Fruit fly (Drosophila melanogaster): ENCODE measurements around the gene TfAP-2.

TfAP-2 gene

dm6 chr3L:21586528-21586927 lies at the start of gene TfAP-2:
Gene TfAP-2, plus strand, starts transcription at chr3L:21586828.
- no peak for TF ChIP-seq CG17801 (GFP tag; optimal IDR thresholded peaks at IDR 0.05; ENCODE audit: partially characterized antibody)

- TF ChIP-seq CG17801 (GFP tag; optimal IDR thresholded peaks at IDR 0.05; ENCODE audit: partially characterized antibody) = no peak
Measured at dm6 chr3L:21536857-21537256, 49.8 kb upstream of the TfAP-2 start, which contains the start of gene Rpn10. Gene Rpn10, plus strand, starts transcription at chr3L:21537000.

dm6 chr3L:21538893-21539244 lies 47.8 kb upstream of the TfAP-2 start:
- no peak for TF ChIP-seq CG17801 (GFP tag; optimal IDR thresholded peaks at IDR 0.05; ENCODE audit: partially characterized antibody)

- TF ChIP-seq CG17801 (GFP tag; optimal IDR thresholded peaks at IDR 0.05; ENCODE audit: partially characterized antibody) = peak; percentile 33
Measured at dm6 chr3L:21539245-21540196, 47.1 kb upstream of the TfAP-2 start, which contains the start of the genes COX8 and VhaM9.7-b. Gene COX8, minus strand, starts transcription at chr3L:21539447. Gene VhaM9.7-b, plus strand, starts transcription at chr3L:21539862.

- no peak for TF ChIP-seq CG17801 (GFP tag; optimal IDR thresholded peaks at IDR 0.05; ENCODE audit: partially characterized antibody)
Measured at dm6 chr3L:21542059-21542458, 44.6 kb upstream of the TfAP-2 start, which contains the start of gene CG33290. Gene CG33290, plus strand, starts transcription at chr3L:21542359.

- TF ChIP-seq CG17801 (GFP tag; optimal IDR thresholded peaks at IDR 0.05; ENCODE audit: partially characterized antibody) = no peak
Measured at dm6 chr3L:21554752-21555151, 31.9 kb upstream of the TfAP-2 start, which contains the start of gene Wnk. Gene Wnk, minus strand, starts transcription at chr3L:21554928.

dm6 chr3L:21558176-21558871 lies 28.3 kb upstream of the TfAP-2 start, which contains the start of gene CG7173:
Gene CG7173, minus strand, starts transcription at chr3L:21558226.
- no peak for TF ChIP-seq CG17801 (GFP tag; optimal IDR thresholded peaks at IDR 0.05; ENCODE audit: partially characterized antibody)

- no peak for TF ChIP-seq CG17801 (GFP tag; optimal IDR thresholded peaks at IDR 0.05; ENCODE audit: partially characterized antibody)
Measured at dm6 chr3L:21562081-21562480, 24.5 kb upstream of the TfAP-2 start, which contains the start of gene CapaR. Gene CapaR, minus strand, starts transcription at chr3L:21562181.

- no peak for TF ChIP-seq CG17801 (GFP tag; optimal IDR thresholded peaks at IDR 0.05; ENCODE audit: partially characterized antibody)
Measured at dm6 chr3L:21565126-21565525, 21.5 kb upstream of the TfAP-2 start, which contains the start of gene CG7634. Gene CG7634, plus strand, starts transcription at chr3L:21565426.

dm6 chr3L:21568254-21568653 lies 18.4 kb upstream of the TfAP-2 start:
- no peak for TF ChIP-seq CG17801 (GFP tag; optimal IDR thresholded peaks at IDR 0.05; ENCODE audit: partially characterized antibody)

- peak; percentile 41 for TF ChIP-seq CG17801 (GFP tag; optimal IDR thresholded peaks at IDR 0.05; ENCODE audit: partially characterized antibody)
Measured at dm6 chr3L:21568848-21569372, 17.7 kb upstream of the TfAP-2 start, which contains the start of the genes CRIF and SMC5. Gene CRIF, minus strand, starts transcription at chr3L:21568898. Gene SMC5, plus strand, starts transcription at chr3L:21569176.

dm6 chr3L:21573831-21574230 lies 12.8 kb upstream of the TfAP-2 start, which contains the start of gene EMC10:
Gene EMC10, plus strand, starts transcription at chr3L:21574131.
- no peak for TF ChIP-seq CG17801 (GFP tag; optimal IDR thresholded peaks at IDR 0.05; ENCODE audit: partially characterized antibody)

- no peak for TF ChIP-seq CG17801 (GFP tag; optimal IDR thresholded peaks at IDR 0.05; ENCODE audit: partially characterized antibody)
Measured at dm6 chr3L:21574296-21574745, 12.3 kb upstream of the TfAP-2 start.

dm6 chr3L:21581984-21582383 lies 4.6 kb upstream of the TfAP-2 start:
- TF ChIP-seq CG17801 (GFP tag; optimal IDR thresholded peaks at IDR 0.05; ENCODE audit: partially characterized antibody) = no peak

dm6 chr3L:21584683-21585082 lies 1.9 kb upstream of the TfAP-2 start:
- TF ChIP-seq CG17801 (GFP tag; optimal IDR thresholded peaks at IDR 0.05; ENCODE audit: partially characterized antibody) = no peak

Measured in ovary, adult (tissue).